Worm (Caenorhabditis elegans): ENCODE data around the gene F56C4.2.

F56C4.2 gene

ce11 chrIV:10690139-10690538 lies 51.1 kb downstream of the F56C4.2 start, which contains the start of gene R102.8:
Gene R102.8, minus strand, starts transcription at chrIV:10690239.
- TF ChIP-seq Y53G8AR.9 (GFP tag; conservative IDR thresholded peaks at IDR 0.05) = no peak
- TF ChIP-seq T26A5.8 (tag; optimal IDR thresholded peaks at IDR 0.05) = no peak
- no peak for TF ChIP-seq him-1 (tag; optimal IDR thresholded peaks at IDR 0.05)
- TF ChIP-seq ceh-27 (GFP tag; optimal IDR thresholded peaks at IDR 0.05) = no peak
- TF ChIP-seq F57C9.4 (tag; optimal IDR thresholded peaks at IDR 0.05) = no peak
- TF ChIP-seq D2030.7 (GFP tag; IDR thresholded peaks at IDR 0.05) = no peak
- no peak for TF ChIP-seq die-1 (tag; optimal IDR thresholded peaks at IDR 0.05)
- no peak for TF ChIP-seq sdz-38 (tag; optimal IDR thresholded peaks at IDR 0.05)
- no peak for TF ChIP-seq F23B12.7 (tag; optimal IDR thresholded peaks at IDR 0.05; ENCODE audit: insufficient read depth)
- no peak for TF ChIP-seq Y56A3A.18 (GFP tag; IDR thresholded peaks at IDR 0.05)
- no peak for TF ChIP-seq tbx-9 (tag; optimal IDR thresholded peaks at IDR 0.05; ENCODE audit: borderline replicate concordance)
- TF ChIP-seq egrh-3 (GFP tag; IDR thresholded peaks at IDR 0.05) = no peak
- TF ChIP-seq ekl-4 (GFP tag; IDR thresholded peaks at IDR 0.05) = no peak
- TF ChIP-seq fkh-3 (tag; optimal IDR thresholded peaks at IDR 0.05) = no peak
- no peak for TF ChIP-seq ets-4 (GFP tag; optimal IDR thresholded peaks at IDR 0.05)
- TF ChIP-seq ztf-25 (GFP tag; IDR thresholded peaks at IDR 0.05) = no peak
- TF ChIP-seq nhr-179 (tag; optimal IDR thresholded peaks at IDR 0.05) = no peak
- no peak for TF ChIP-seq nhr-90 (tag; optimal IDR thresholded peaks at IDR 0.05)

Measured in whole organism, young adult.